Worm (Caenorhabditis elegans): ENCODE results near the gene Y46G5A.29.
A peak's percentile ranks its signal among the peaks of the same experiment; 100 is the strongest.

The Y46G5A.29 gene

ce11 chrII:12830347-12830746 lies 25.7 kb upstream of the Y46G5A.29 start, which contains the start of gene bcmo-1:
Gene bcmo-1, plus strand, starts transcription at chrII:12830676.
- TF ChIP-seq sdz-38 (tag; optimal IDR thresholded peaks at IDR 0.05) = no peak
- TF ChIP-seq hmg-1.2 (GFP tag; IDR thresholded peaks at IDR 0.05) = peak; percentile 37; the same call in 1 of the 2 replicates

DNA sequence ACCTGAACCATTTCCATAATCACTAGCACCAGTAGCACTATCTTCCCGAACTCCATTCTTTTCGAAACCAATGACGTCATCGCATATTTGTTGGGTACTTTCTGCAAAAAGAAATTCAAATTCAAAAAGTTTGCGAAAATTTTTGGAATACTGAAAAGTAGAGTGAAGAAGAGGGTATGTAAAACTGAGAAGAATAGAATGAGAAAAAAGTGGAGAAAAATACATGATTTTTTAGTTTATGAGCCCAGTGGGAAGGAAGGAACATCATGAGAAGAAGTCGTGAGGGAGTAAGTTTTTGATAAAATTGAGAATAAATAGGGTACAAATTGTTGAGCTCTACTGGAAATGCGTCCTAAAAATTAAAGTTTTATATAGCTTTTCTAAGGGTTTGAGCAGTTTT lies 15.9 kb upstream of the Y46G5A.29 start, which contains the start of gene lgc-35:
lgc-35 (minus strand) TSS at position 101 of the 400 bp plus-strand sequence.
- TF ChIP-seq tbx-9 (tag; optimal IDR thresholded peaks at IDR 0.05; ENCODE audit: borderline replicate concordance) = no peak
- no peak for TF ChIP-seq bed-2 (GFP tag; IDR thresholded peaks at IDR 0.05)
- TF ChIP-seq K11D2.4 (GFP tag; IDR thresholded peaks at IDR 0.05) = no peak
- no peak for TF ChIP-seq snpc-4 (GFP tag; optimal IDR thresholded peaks at IDR 0.05)
- no peak for TF ChIP-seq snpc-4 (tag; optimal IDR thresholded peaks at IDR 0.05)
- TF ChIP-seq snpc-1.1 (tag; optimal IDR thresholded peaks at IDR 0.05; ENCODE audit: insufficient read depth) = no peak
- TF ChIP-seq aptf-2 (GFP tag; conservative IDR thresholded peaks at IDR 0.05) = no peak
- TF ChIP-seq atf-7 (tag; optimal IDR thresholded peaks at IDR 0.05) = no peak
- TF ChIP-seq ceh-100 (GFP tag; IDR thresholded peaks at IDR 0.05) = no peak
- no peak for TF ChIP-seq fkh-3 (tag; optimal IDR thresholded peaks at IDR 0.05)
- no peak for TF ChIP-seq cebp-2 (GFP tag; IDR thresholded peaks at IDR 0.05)
- no peak for TF ChIP-seq pbrm-1 (GFP tag; IDR thresholded peaks at IDR 0.05)
- no peak for TF ChIP-seq sea-2 (GFP tag; IDR thresholded peaks at IDR 0.05)
- TF ChIP-seq madf-8 (GFP tag; conservative IDR thresholded peaks at IDR 0.05) = no peak
- TF ChIP-seq gei-17 (GFP tag; optimal IDR thresholded peaks at IDR 0.05) = no peak
- TF ChIP-seq mcd-1 (GFP tag; IDR thresholded peaks at IDR 0.05) = no peak
- no peak for TF ChIP-seq ceh-91 (GFP tag; IDR thresholded peaks at IDR 0.05)
- TF ChIP-seq cebp-1 (GFP tag; IDR thresholded peaks at IDR 0.05) = no peak
- TF ChIP-seq cebp-1 (tag; optimal IDR thresholded peaks at IDR 0.05) = no peak
- no peak for TF ChIP-seq C17E4.6 (GFP tag; IDR thresholded peaks at IDR 0.05)

DNA sequence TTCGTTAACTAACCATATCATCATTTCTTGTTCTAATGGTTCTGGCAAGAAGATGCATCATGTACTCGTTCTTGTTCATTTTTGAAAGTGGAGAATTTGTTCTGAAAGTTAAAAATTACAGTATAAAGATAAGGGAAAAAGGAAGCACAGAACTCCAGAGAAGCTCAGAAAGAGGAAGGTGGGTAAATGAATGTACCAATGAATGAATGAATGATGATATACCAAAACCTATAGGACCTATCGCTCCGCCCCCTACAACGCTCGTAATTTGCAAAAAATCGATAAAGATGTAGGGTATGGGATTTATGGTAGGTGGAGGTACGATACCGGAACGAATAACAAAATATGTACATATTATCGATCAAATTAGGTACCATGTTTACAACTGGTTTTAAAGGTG lies 8.3 kb upstream of the Y46G5A.29 start, which contains the start of gene pes-10:
pes-10 (minus strand) TSS at position 101 of the 400 bp plus-strand sequence.
- TF ChIP-seq egrh-3 (GFP tag; IDR thresholded peaks at IDR 0.05) = no peak

DNA sequence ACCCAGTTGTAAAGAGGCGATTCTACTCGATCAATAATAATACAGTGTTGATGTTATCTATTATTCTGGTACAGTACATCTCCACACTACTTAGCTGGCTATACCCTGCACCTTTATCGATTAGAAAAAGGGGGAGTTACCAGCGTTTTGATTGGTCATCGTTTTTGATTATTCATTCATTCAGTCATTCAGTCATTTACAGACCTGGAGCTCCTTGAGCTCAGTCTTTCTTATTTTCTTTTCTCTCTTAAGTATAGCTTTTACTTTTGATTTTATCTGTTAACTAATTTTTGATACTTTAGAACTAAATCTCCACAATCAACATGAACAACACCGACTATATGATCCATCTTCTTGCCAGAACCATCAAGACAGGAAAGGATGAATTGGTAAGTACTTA lies 5.9 kb upstream of the Y46G5A.29 start, which contains the start of gene Y46G5A.28:
Y46G5A.28 (plus strand) TSS at position 301 of the 400 bp plus-strand sequence.
- TF ChIP-seq ceh-58 (GFP tag; IDR thresholded peaks at IDR 0.05) = no peak
- no peak for TF ChIP-seq Y53G8AR.9 (GFP tag; conservative IDR thresholded peaks at IDR 0.05)
- no peak for TF ChIP-seq F49E8.2 (tag; optimal IDR thresholded peaks at IDR 0.05; ENCODE audit: insufficient read depth)
- TF ChIP-seq nhr-179 (tag; optimal IDR thresholded peaks at IDR 0.05) = no peak
- no peak for TF ChIP-seq F52B5.7 (tag; optimal IDR thresholded peaks at IDR 0.05)
- TF ChIP-seq mel-28 (tag; optimal IDR thresholded peaks at IDR 0.05; ENCODE audit: borderline replicate concordance) = no peak
- no peak for TF ChIP-seq C06A6.2 (GFP tag; conservative IDR thresholded peaks at IDR 0.05)
- no peak for TF ChIP-seq lin-26 (GFP tag; IDR thresholded peaks at IDR 0.05)
- TF ChIP-seq ekl-4 (GFP tag; IDR thresholded peaks at IDR 0.05) = no peak
- no peak for TF ChIP-seq xnd-1 (tag; optimal IDR thresholded peaks at IDR 0.05)

ce11 chrII:12865604-12866003 lies 9.6 kb downstream of the Y46G5A.29 start, which contains the start of gene snf-5:
Gene snf-5, minus strand, starts transcription at chrII:12865785.
- TF ChIP-seq mes-4 (tag; optimal IDR thresholded peaks at IDR 0.05) = no peak
- TF ChIP-seq lag-1 (GFP tag; IDR thresholded peaks at IDR 0.05) = no peak

All from whole organism, young adult.